Fruit fly (Drosophila melanogaster): Measurements from ENCODE around the gene jvl.

Gene jvl

dm6 chr3R:14737894-14738860, 3.2 kb upstream of the jvl start (continued):
- peak; percentile 93 for TF ChIP-seq CG7556 (GFP tag; optimal IDR thresholded peaks at IDR 0.05)
- TF ChIP-seq CG6683 (GFP tag; optimal IDR thresholded peaks at IDR 0.05): peak; percentile 71
- peak; percentile 93 for TF ChIP-seq bcd (GFP tag; optimal IDR thresholded peaks at IDR 0.05)
- TF ChIP-seq Mad (GFP tag; optimal IDR thresholded peaks at IDR 0.05): peak; percentile 89
- TF ChIP-seq CG5180 (GFP tag; optimal IDR thresholded peaks at IDR 0.05): peak; percentile 61
- TF ChIP-seq CG6654 (GFP tag; optimal IDR thresholded peaks at IDR 0.05): peak; percentile 82
- TF ChIP-seq CG33557 (GFP tag; optimal IDR thresholded peaks at IDR 0.05): peak; percentile 77
- TF ChIP-seq CG10462 (GFP tag; optimal IDR thresholded peaks at IDR 0.05): peak; percentile 87
- TF ChIP-seq jumu (GFP tag; optimal IDR thresholded peaks at IDR 0.05): peak; percentile 86
- TF ChIP-seq unpg (GFP tag; optimal IDR thresholded peaks at IDR 0.05): peak; percentile 96
- TF ChIP-seq CG15269 (tag; optimal IDR thresholded peaks at IDR 0.05): peak; percentile 95
- TF ChIP-seq CG11696 (GFP tag; IDR thresholded peaks at IDR 0.05): peak; percentile 82
- peak; percentile 88 for TF ChIP-seq ab (GFP tag; optimal IDR thresholded peaks at IDR 0.05)
- peak in 1 of 2 experiments; percentile 97 for TF ChIP-seq eve (GFP tag; optimal IDR thresholded peaks at IDR 0.05)
- TF ChIP-seq CG1647 (GFP tag; optimal IDR thresholded peaks at IDR 0.05): peak; percentile 87
- TF ChIP-seq Oaz (GFP tag; IDR thresholded peaks at IDR 0.05): peak; percentile 89
- TF ChIP-seq Gsc (GFP tag; IDR thresholded peaks at IDR 0.05): no peak
- TF ChIP-seq wor (GFP tag; IDR thresholded peaks at IDR 0.05): peak; percentile 87
- peak; percentile 96 for TF ChIP-seq HLH3B (GFP tag; IDR thresholded peaks at IDR 0.05)
- TF ChIP-seq Eip74EF (GFP tag; optimal IDR thresholded peaks at IDR 0.05): peak in 1 of 2 experiments; percentile 89
- 0 out of 3 replicates have a peak, but pooled peaks have one; percentile 8 for TF ChIP-seq Doc3 (GFP tag; IDR thresholded peaks at IDR 0.05; ENCODE audit: partially characterized antibody)
- peak; percentile 92 for TF ChIP-seq Dip3 (GFP tag; optimal IDR thresholded peaks at IDR 0.05)
- peak; percentile 94 for TF ChIP-seq CG4820 (GFP tag; optimal IDR thresholded peaks at IDR 0.05)
- TF ChIP-seq nerfin-2 (GFP tag; IDR thresholded peaks at IDR 0.05; ENCODE audit: partially characterized antibody): no peak
- peak; percentile 91 for TF ChIP-seq sens-2 (GFP tag; IDR thresholded peaks at IDR 0.05)
- TF ChIP-seq nom (GFP tag; optimal IDR thresholded peaks at IDR 0.05): peak; percentile 92
- peak; percentile 89 for TF ChIP-seq CG12236 (GFP tag; optimal IDR thresholded peaks at IDR 0.05)
- TF ChIP-seq pan (optimal IDR thresholded peaks at IDR 0.05): no peak
- peak in 1 of 2 experiments; percentile 97 for TF ChIP-seq pan (GFP tag; optimal IDR thresholded peaks at IDR 0.05 in 1 of 2, IDR thresholded peaks at IDR 0.05 in 1 of 2)
- TF ChIP-seq nau (GFP tag; optimal IDR thresholded peaks at IDR 0.05): peak; percentile 84
- peak; percentile 93 for TF ChIP-seq seq (GFP tag; IDR thresholded peaks at IDR 0.05)
- peak; percentile 79 for TF ChIP-seq MBD-R2 (GFP tag; IDR thresholded peaks at IDR 0.05)
- peak; percentile 76 for TF ChIP-seq cato (GFP tag; optimal IDR thresholded peaks at IDR 0.05; ENCODE audit: borderline replicate concordance)
- TF ChIP-seq luna (GFP tag; optimal IDR thresholded peaks at IDR 0.05): peak; percentile 67
- TF ChIP-seq twi (tag; optimal IDR thresholded peaks at IDR 0.05): peak; percentile 81
- TF ChIP-seq odd (GFP tag; optimal IDR thresholded peaks at IDR 0.05): peak; percentile 86
- peak; percentile 94 for TF ChIP-seq ems (GFP tag; optimal IDR thresholded peaks at IDR 0.05)
- peak; percentile 89 for TF ChIP-seq CG5953 (GFP tag; IDR thresholded peaks at IDR 0.05)
- TF ChIP-seq CG7987 (GFP tag; optimal IDR thresholded peaks at IDR 0.05): peak; percentile 76
- peak; percentile 92 for TF ChIP-seq caup (GFP tag; optimal IDR thresholded peaks at IDR 0.05; ENCODE audit: severe bottlenecking)
- peak; percentile 68 for TF ChIP-seq CG18011 (GFP tag; optimal IDR thresholded peaks at IDR 0.05)
- peak; percentile 93 for TF ChIP-seq CG1832 (GFP tag; optimal IDR thresholded peaks at IDR 0.05)
- peak; percentile 99 for TF ChIP-seq Ets65A (GFP tag)
- TF ChIP-seq CG33213 (GFP tag; optimal IDR thresholded peaks at IDR 0.05): peak; percentile 94
- peak; percentile 89 for TF ChIP-seq sd (tag; optimal IDR thresholded peaks at IDR 0.05)
- no peak for TF ChIP-seq hkb (optimal IDR thresholded peaks at IDR 0.05)
- TF ChIP-seq hkb (GFP tag; IDR thresholded peaks at IDR 0.05): peak; percentile 93
- peak; percentile 95 for TF ChIP-seq CG10959 (GFP tag; IDR thresholded peaks at IDR 0.05)

All from whole organism, embryonic.